Fruit fly (Drosophila melanogaster): ENCODE data around the gene ttm50.

dm6 chrX:2707377-2708090, 24.5 kb downstream of the ttm50 start, which contains the start of gene CG2680:
- no peak for TF ChIP-seq CG17806 (tag; optimal IDR thresholded peaks at IDR 0.05)
- no peak for TF ChIP-seq CG12605 (GFP tag; IDR thresholded peaks at IDR 0.05)
- TF ChIP-seq CG9948 (tag; optimal IDR thresholded peaks at IDR 0.05): no peak
- TF ChIP-seq Snoo (tag; optimal IDR thresholded peaks at IDR 0.05): no peak
- no peak for TF ChIP-seq Ets98B (GFP tag; IDR thresholded peaks at IDR 0.05)
- no peak for TF ChIP-seq CG8159 (tag; optimal IDR thresholded peaks at IDR 0.05)
- no peak for TF ChIP-seq rn (GFP tag; IDR thresholded peaks at IDR 0.05)
- no peak for TF ChIP-seq gl (tag; optimal IDR thresholded peaks at IDR 0.05)
- TF ChIP-seq CG34367 (tag; optimal IDR thresholded peaks at IDR 0.05): no peak
- TF ChIP-seq D1 (tag; optimal IDR thresholded peaks at IDR 0.05): no peak
- no peak for TF ChIP-seq CG10348 (GFP tag; IDR thresholded peaks at IDR 0.05)

Data from whole organism, pupa.